Fruit fly (Drosophila melanogaster) Kc167 (cell line): Measurements from ENCODE around the gene CG6901.

Source experiments
- Myc ChIP-seq: fragments of >200 bp; optimal IDR thresholded peaks from 2 replicates; lab custom pipeline; 2017; ENCODE audit warnings: missing external identifiers
- Sin3A ChIP-seq: fragments of >200 bp; optimal IDR thresholded peaks from 2 replicates; lab custom pipeline; 2018; ENCODE audit warnings: missing external identifiers
- h ChIP-seq: fragments of >200 bp; optimal IDR thresholded peaks from 3 replicates; lab custom pipeline; 2018; ENCODE audit warnings: missing external identifiers
- psq ChIP-seq: fragments of >200 bp; optimal IDR thresholded peaks from 2 replicates; lab custom pipeline; 2017; ENCODE audit warnings: missing external identifiers
- ttk ChIP-seq: sonication (Bioruptor generic); optimal IDR thresholded peaks from 2 replicates; lab custom pipeline; 2017; ENCODE audit warnings: missing external identifiers

dm6 chr3R:16335438-16336073 lies 12.3 kb downstream of the CG6901 start:
- TF ChIP-seq Myc (no peak), ttk (lab: Kevin White, UChicago) (no peak), Sin3A (lab: Kevin White, UChicago) (no peak), psq (lab: Kevin White, UChicago) (no peak), h (no peak)
